Fruit fly (Drosophila melanogaster) Kc167 (cell line): ENCODE data around the gene Afti.

Source experiments
- h ChIP-seq: fragments of >200 bp; optimal IDR thresholded peaks from 3 replicates; lab custom pipeline; 2018; ENCODE audit warnings: missing external identifiers
- psq ChIP-seq: fragments of >200 bp; optimal IDR thresholded peaks from 2 replicates; lab custom pipeline; 2017; ENCODE audit warnings: missing external identifiers

DNA sequence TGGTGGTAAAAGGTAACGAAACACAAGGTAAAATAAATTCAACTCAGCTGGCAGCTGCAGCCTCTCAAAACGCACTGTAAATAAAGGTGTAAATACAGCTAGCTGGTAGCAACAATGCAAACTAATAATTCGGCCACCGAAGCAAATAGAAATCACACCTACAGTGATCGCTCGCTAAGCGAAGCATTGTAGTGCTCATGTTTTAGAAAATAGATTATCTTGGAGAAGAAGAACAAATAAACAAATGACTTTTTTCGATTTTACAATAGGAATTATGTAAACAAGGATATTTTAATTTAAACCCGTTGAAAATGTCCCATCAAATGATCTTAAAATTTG is 42.1 kb downstream of the Afti start:
- TF ChIP-seq h (lab: Kevin White, UChicago) (no peak), psq (lab: Kevin White, UChicago) (no peak)
